Worm (Caenorhabditis elegans) whole organism, early embryonic: ENCODE measurements around the gene snap-1.
A peak's percentile ranks its signal among the peaks of the same experiment; 100 is the strongest.

Experiments
- B0310.2 ChIP-seq: sonication (generic microtip); optimal IDR thresholded peaks from 2 replicates; lab custom pipeline; 2016; ENCODE audit warnings: mild to moderate bottlenecking, missing genetic modification characterization, missing compliant biosample characterization
- F13C5.2 ChIP-seq: sonication (generic microtip); optimal IDR thresholded peaks from 2 replicates; lab custom pipeline; 2017; ENCODE audit warnings: mild to moderate bottlenecking, missing genetic modification characterization, inconsistent platforms, missing compliant biosample characterization
- aly-1 ChIP-seq: sonication (generic microtip); optimal IDR thresholded peaks from 2 replicates; lab custom pipeline; 2016; ENCODE audit warnings: missing genetic modification characterization, missing compliant biosample characterization
- ama-1 ChIP-seq: fragments of 150-350 bp; optimal IDR thresholded peaks from 2 replicates; lab custom pipeline; 2014
- ceh-13 ChIP-seq: fragments of 200-800 bp; sonication (Bioruptor generic); optimal IDR thresholded peaks from 2 replicates; lab custom pipeline; 2018; ENCODE audit warnings: mild to moderate bottlenecking, missing genetic modification characterization, missing compliant biosample characterization
- ceh-36 ChIP-seq: sonication (generic microtip); optimal IDR thresholded peaks from 2 replicates; lab custom pipeline; 2016; ENCODE audit warnings: missing genetic modification characterization, inconsistent platforms, missing compliant biosample characterization
- ets-7 ChIP-seq: sonication (generic microtip); optimal IDR thresholded peaks from 2 replicates; lab custom pipeline; 2016; ENCODE audit warnings: missing genotype, missing genetic modification characterization, missing compliant biosample characterization
- flt-1 ChIP-seq: fragments of 200-800 bp; sonication (Bioruptor generic); IDR thresholded peaks from 2 replicates; pipeline ENCODE4 v1.3.6; 2022; ENCODE audit warnings: missing genetic modification characterization, missing compliant biosample characterization
- hmbx-1 ChIP-seq: sonication (generic microtip); optimal IDR thresholded peaks from 2 replicates; lab custom pipeline; 2016; ENCODE audit warnings: mild to moderate bottlenecking, missing genetic modification characterization, missing compliant biosample characterization
- hmg-4 ChIP-seq: fragments of 200-800 bp; sonication (Bioruptor generic); optimal IDR thresholded peaks from 2 replicates; lab custom pipeline; 2018; ENCODE audit warnings: mild to moderate bottlenecking, missing genetic modification characterization, missing compliant biosample characterization
- hnd-1 ChIP-seq: sonication (generic microtip); optimal IDR thresholded peaks from 2 replicates; lab custom pipeline; 2016; ENCODE audit warnings: missing genetic modification characterization, missing compliant biosample characterization
- pes-1 ChIP-seq: fragments of 200-800 bp; sonication (Bioruptor generic); IDR thresholded peaks from 2 replicates; pipeline ENCODE4 v1.3.6; 2022; ENCODE audit warnings: missing genetic modification reagents, missing genetic modification characterization, missing compliant biosample characterization
- scrt-1 ChIP-seq: fragments of 200-800 bp; sonication (Bioruptor generic); IDR thresholded peaks from 2 replicates; pipeline ENCODE4 v1.3.6; 2022; ENCODE audit warnings: missing genetic modification characterization, missing compliant biosample characterization
- sea-1 ChIP-seq: fragments of 200-800 bp; sonication (Bioruptor generic); conservative IDR thresholded peaks from 2 replicates; pipeline ENCODE4 v1.3.6; 2022; ENCODE audit warnings: missing genetic modification characterization, missing compliant biosample characterization
- tbx-11 ChIP-seq: fragments of 200-800 bp; sonication (Bioruptor generic); IDR thresholded peaks from 2 replicates; pipeline ENCODE4 v1.3.6; 2022; ENCODE audit warnings: missing genetic modification characterization, missing compliant biosample characterization
- tbx-37 ChIP-seq: fragments of 200-800 bp; sonication (Bioruptor generic); conservative IDR thresholded peaks from 2 replicates; pipeline ENCODE4 v1.3.6; 2022; ENCODE audit warnings: missing genetic modification reagents, missing genetic modification characterization, missing compliant biosample characterization
- tra-4 ChIP-seq: sonication (generic microtip); optimal IDR thresholded peaks from 2 replicates; lab custom pipeline; 2017; ENCODE audit warnings: missing genetic modification characterization, missing compliant biosample characterization

Gene snap-1

DNA sequence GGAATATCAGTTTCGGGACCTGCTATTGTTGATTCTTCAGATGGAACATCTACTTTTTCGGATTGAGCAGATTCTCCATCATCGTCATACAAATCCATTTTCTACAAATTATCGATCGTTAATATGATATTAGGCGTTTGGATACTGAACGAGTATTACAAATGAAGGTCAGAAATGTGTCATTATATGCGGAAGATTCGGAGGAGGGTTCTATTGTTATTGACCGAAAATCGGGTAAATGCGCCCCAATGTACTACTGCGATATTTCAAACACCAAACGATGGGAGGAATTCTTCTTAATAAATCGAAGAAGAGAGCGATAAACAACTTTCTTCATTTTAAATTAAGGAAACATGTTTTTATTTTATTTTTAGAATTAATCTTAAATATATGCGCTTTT is 1.2 kb upstream of the snap-1 start, which contains the start of gene spr-1:
Gene spr-1, minus strand, starts transcription at position 101 of the 400 bp plus-strand sequence.
- TF ChIP-seq ceh-13 (GFP tag; lab: Kevin White, UChicago) = no peak
- TF ChIP-seq hnd-1 (tag; lab: Kevin White, UChicago) = no peak
- no peak for TF ChIP-seq hmbx-1 (tag; lab: Kevin White, UChicago)
- TF ChIP-seq ama-1 (lab: Kevin White, UChicago) = no peak
- no peak for TF ChIP-seq ets-7
- TF ChIP-seq B0310.2 (tag; lab: Kevin White, UChicago) = no peak

ce11 chrV:8129719-8130118 is 692 bp upstream of the snap-1 start:
- TF ChIP-seq tbx-37 = no peak
- no peak for TF ChIP-seq sea-1 (GFP tag; lab: Robert Waterston, UW)
- 0 out of 2 replicates have a peak, but pooled peaks have one; percentile 35 for TF ChIP-seq tbx-11 (GFP tag; lab: Robert Waterston, UW)

ce11 chrV:8130812-8131211 is 401 bp downstream of the snap-1 start:
- TF ChIP-seq aly-1 (tag; lab: Kevin White, UChicago) (no peak), tbx-37 (no peak), ama-1 (lab: Kevin White, UChicago) (no peak), F13C5.2 (tag; lab: Kevin White, UChicago) (no peak), scrt-1 (GFP tag; lab: Robert Waterston, UW) (no peak), sea-1 (GFP tag; lab: Robert Waterston, UW) (no peak), tbx-11 (GFP tag; lab: Robert Waterston, UW) (no peak), ceh-13 (GFP tag; lab: Kevin White, UChicago) (no peak), hmg-4 (GFP tag; lab: Kevin White, UChicago) (no peak), B0310.2 (tag; lab: Kevin White, UChicago) (no peak), ets-7 (no peak), hnd-1 (tag; lab: Kevin White, UChicago) (no peak), hmbx-1 (tag; lab: Kevin White, UChicago) (no peak), ceh-36 (tag; lab: Kevin White, UChicago) (no peak)

ce11 chrV:8131628-8132027 is 1.2 kb downstream of the snap-1 start:
- TF ChIP-seq tra-4 (tag; lab: Kevin White, UChicago) (no peak), hmg-4 (GFP tag; lab: Kevin White, UChicago) (no peak), ceh-36 (tag; lab: Kevin White, UChicago) (no peak), ceh-13 (GFP tag; lab: Kevin White, UChicago) (no peak), tbx-37 (no peak), aly-1 (tag; lab: Kevin White, UChicago) (no peak), hnd-1 (tag; lab: Kevin White, UChicago) (no peak), hmbx-1 (tag; lab: Kevin White, UChicago) (no peak), ama-1 (lab: Kevin White, UChicago) (no peak), ets-7 (no peak), B0310.2 (tag; lab: Kevin White, UChicago) (no peak)

ce11 chrV:8132926-8133325 is 2.5 kb downstream of the snap-1 start, which contains the start of gene D1014.4:
D1014.4 (plus strand) TSS chrV:8133226.
- no peak for TF ChIP-seq tra-4 (tag; lab: Kevin White, UChicago)
- no peak for TF ChIP-seq hmg-4 (GFP tag; lab: Kevin White, UChicago)
- TF ChIP-seq aly-1 (tag; lab: Kevin White, UChicago) = no peak
- no peak for TF ChIP-seq hnd-1 (tag; lab: Kevin White, UChicago)
- TF ChIP-seq ceh-36 (tag; lab: Kevin White, UChicago) = no peak
- TF ChIP-seq flt-1 (GFP tag; lab: Robert Waterston, UW) = no peak
- TF ChIP-seq F13C5.2 (tag; lab: Kevin White, UChicago) = no peak
- no peak for TF ChIP-seq sea-1 (GFP tag; lab: Robert Waterston, UW)
- TF ChIP-seq B0310.2 (tag; lab: Kevin White, UChicago) = no peak

DNA sequence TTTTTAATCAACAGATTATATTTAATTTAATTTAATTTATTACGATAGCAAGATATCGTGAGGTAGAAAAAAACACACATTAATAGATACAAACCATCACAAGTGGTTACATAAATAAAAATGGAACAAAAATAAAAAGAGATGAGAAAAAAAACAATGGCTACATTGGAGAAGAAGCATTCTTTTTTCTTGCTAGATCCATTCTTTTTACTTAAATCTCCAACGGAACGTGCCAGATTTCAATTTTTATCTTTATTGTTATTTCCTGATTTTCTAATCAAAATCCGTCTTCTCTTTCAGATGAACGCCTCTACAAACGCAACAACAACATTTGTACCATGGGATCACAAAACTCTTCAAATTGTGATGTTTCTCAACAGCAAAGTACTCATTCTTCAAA is 13.2 kb downstream of the snap-1 start, which contains the start of gene D1014.2:
Gene D1014.2, plus strand, starts transcription at position 301 of the 400 bp plus-strand sequence.
- TF ChIP-seq tra-4 (tag; lab: Kevin White, UChicago) (no peak), aly-1 (tag; lab: Kevin White, UChicago) (no peak), tbx-11 (GFP tag; lab: Robert Waterston, UW) (no peak), ama-1 (lab: Kevin White, UChicago) (no peak), B0310.2 (tag; lab: Kevin White, UChicago) (no peak), ceh-13 (GFP tag; lab: Kevin White, UChicago) (no peak), tbx-37 (no peak), flt-1 (GFP tag; lab: Robert Waterston, UW) (no peak), hmbx-1 (tag; lab: Kevin White, UChicago) (no peak), hmg-4 (GFP tag; lab: Kevin White, UChicago) (no peak), ceh-36 (tag; lab: Kevin White, UChicago) (no peak), pes-1 (GFP tag; lab: Robert Waterston, UW) (no peak), hnd-1 (tag; lab: Kevin White, UChicago) (no peak)

- TF ChIP-seq flt-1 (GFP tag; lab: Robert Waterston, UW) (no peak), hmbx-1 (tag; lab: Kevin White, UChicago) (no peak), ama-1 (lab: Kevin White, UChicago) (no peak), ets-7 (no peak), ceh-13 (GFP tag; lab: Kevin White, UChicago) (no peak), ceh-36 (tag; lab: Kevin White, UChicago) (no peak)
Measured at ce11 chrV:8144515-8144914, 14.1 kb downstream of the snap-1 start.

ce11 chrV:8145329-8145728 is 14.9 kb downstream of the snap-1 start, which contains the start of gene D1014.13:
D1014.13 (plus strand) TSS chrV:8145629.
- no peak for TF ChIP-seq tbx-11 (GFP tag; lab: Robert Waterston, UW)
- no peak for TF ChIP-seq hnd-1 (tag; lab: Kevin White, UChicago)
- TF ChIP-seq ama-1 (lab: Kevin White, UChicago) = no peak
- TF ChIP-seq ceh-36 (tag; lab: Kevin White, UChicago) = no peak
- no peak for TF ChIP-seq B0310.2 (tag; lab: Kevin White, UChicago)
- no peak for TF ChIP-seq F13C5.2 (tag; lab: Kevin White, UChicago)
- TF ChIP-seq scrt-1 (GFP tag; lab: Robert Waterston, UW) = no peak
- TF ChIP-seq ceh-13 (GFP tag; lab: Kevin White, UChicago) = no peak
- no peak for TF ChIP-seq hmg-4 (GFP tag; lab: Kevin White, UChicago)
- no peak for TF ChIP-seq tra-4 (tag; lab: Kevin White, UChicago)
- TF ChIP-seq tbx-37 = no peak
- TF ChIP-seq ets-7 = no peak
- no peak for TF ChIP-seq flt-1 (GFP tag; lab: Robert Waterston, UW)
- TF ChIP-seq hmbx-1 (tag; lab: Kevin White, UChicago) = no peak
- TF ChIP-seq aly-1 (tag; lab: Kevin White, UChicago) = no peak
- TF ChIP-seq pes-1 (GFP tag; lab: Robert Waterston, UW) = no peak
- TF ChIP-seq sea-1 (GFP tag; lab: Robert Waterston, UW) = no peak
